Fruit fly (Drosophila melanogaster): ENCODE measurements around the gene CG2926.
A peak's percentile ranks its signal among the peaks of the same experiment; 100 is the strongest.

DNA sequence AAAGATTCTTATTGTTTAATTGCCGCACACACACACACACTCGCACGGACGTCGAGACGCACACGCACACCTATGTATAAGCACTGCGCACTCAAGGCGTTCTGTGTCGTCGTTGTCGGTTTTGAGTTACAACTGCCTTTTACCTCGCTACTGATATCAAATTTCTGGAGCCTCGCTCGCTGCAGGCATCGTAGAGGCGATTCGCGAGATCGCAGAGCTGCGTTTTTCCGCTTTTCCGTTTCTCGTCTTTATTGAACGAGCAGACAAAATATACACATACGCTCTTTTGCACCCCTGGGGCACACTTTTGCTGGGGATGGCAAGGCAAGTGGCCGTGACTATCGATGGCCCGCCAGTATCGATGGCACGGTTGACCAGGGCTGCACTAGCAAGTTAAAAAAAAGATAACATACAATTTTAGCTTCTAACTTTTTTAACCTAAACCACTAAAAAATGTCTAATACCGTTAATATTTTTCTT, 40.7 kb downstream of the CG2926 start, which contains the start of gene CG2519:
- TF ChIP-seq Deaf1 (tag; optimal IDR thresholded peaks at IDR 0.05), result no peak
- TF ChIP-seq CG10565 (GFP tag; optimal IDR thresholded peaks at IDR 0.05), result no peak
- TF ChIP-seq Drgx (GFP tag; IDR thresholded peaks at IDR 0.05), result peak; percentile 4; the same call in 1 of the 2 replicates
- peak; percentile 34; the same call in 1 of the 2 replicates for TF ChIP-seq CG10959 (GFP tag; IDR thresholded peaks at IDR 0.05)
- peak; percentile 94 for TF ChIP-seq BEAF-32 (GFP tag; optimal IDR thresholded peaks at IDR 0.05)
- TF ChIP-seq CG6272 (GFP tag; IDR thresholded peaks at IDR 0.05), result peak; percentile 36; the same call in 1 of the 2 replicates
- peak; percentile 54; the same call in 1 of the 2 replicates for TF ChIP-seq Ada2b (GFP tag; IDR thresholded peaks at IDR 0.05)
- no peak for TF ChIP-seq Asciz (GFP tag; optimal IDR thresholded peaks at IDR 0.05)
- TF ChIP-seq CG18011 (GFP tag; optimal IDR thresholded peaks at IDR 0.05), result peak; percentile 7
- TF ChIP-seq insv (GFP tag; optimal IDR thresholded peaks at IDR 0.05), result peak in 1 of 2 experiments; percentile 42
